Worm (Caenorhabditis elegans) whole organism, late embryonic: Measurements from ENCODE around the gene K03B8.11.

ENCODE experiments used
- F13H6.1 ChIP-seq: sonication (generic microtip); optimal IDR thresholded peaks from 2 replicates; lab custom pipeline; 2016; ENCODE audit warnings: missing genetic modification characterization, missing compliant biosample characterization
- K02D7.2 ChIP-seq: sonication (generic microtip); optimal IDR thresholded peaks from 2 replicates; lab custom pipeline; 2017; ENCODE audit warnings: mild to moderate bottlenecking, missing genetic modification characterization, missing compliant biosample characterization
- ceh-18 ChIP-seq: sonication (generic microtip); optimal IDR thresholded peaks from 2 replicates; lab custom pipeline; 2016; ENCODE audit warnings: missing genetic modification characterization, missing compliant biosample characterization
- ceh-31 ChIP-seq: sonication (generic microtip); optimal IDR thresholded peaks from 2 replicates; lab custom pipeline; 2016; ENCODE audit warnings: missing genetic modification characterization, missing compliant biosample characterization
- ceh-34 ChIP-seq: sonication (generic microtip); optimal IDR thresholded peaks from 2 replicates; lab custom pipeline; 2016; ENCODE audit warnings: mild to moderate bottlenecking, missing genetic modification characterization, missing compliant biosample characterization
- dmd-4 ChIP-seq: sonication (generic microtip); optimal IDR thresholded peaks from 2 replicates; lab custom pipeline; 2016; ENCODE audit warnings: borderline replicate concordance, missing genetic modification characterization, missing compliant biosample characterization
- fkh-10 ChIP-seq: fragments of 150-350 bp; optimal IDR thresholded peaks from 2 replicates; lab custom pipeline; 2014; ENCODE audit warnings: missing biosample characterization, missing genetic modification reagents, missing genetic modification characterization
- lin-11 ChIP-seq: fragments of 200-800 bp; sonication (Bioruptor generic); optimal IDR thresholded peaks from 2 replicates; lab custom pipeline; 2018; ENCODE audit warnings: mild to moderate bottlenecking, missing genetic modification characterization, missing compliant biosample characterization
- madf-2 ChIP-seq: sonication (generic microtip); optimal IDR thresholded peaks from 2 replicates; lab custom pipeline; 2017; ENCODE audit warnings: missing genetic modification characterization, missing compliant biosample characterization
- nhr-11 ChIP-seq: fragments of 150-350 bp; optimal IDR thresholded peaks from 2 replicates; lab custom pipeline; 2014; ENCODE audit warnings: missing biosample characterization, missing genetic modification characterization
- pha-4 ChIP-seq: fragments of 150-350 bp; optimal IDR thresholded peaks from 2 replicates; lab custom pipeline; 2018; ENCODE audit warnings: missing biosample characterization, missing genetic modification reagents, missing genetic modification characterization
- tbx-2 ChIP-seq: sonication (generic microtip); optimal IDR thresholded peaks from 2 replicates; lab custom pipeline; 2016; ENCODE audit warnings: missing genetic modification characterization, missing compliant biosample characterization
- unc-55 ChIP-seq: sonication (generic microtip); optimal IDR thresholded peaks from 2 replicates; lab custom pipeline; 2017; ENCODE audit warnings: missing biosample characterization, missing genetic modification reagents, missing genetic modification characterization

DNA sequence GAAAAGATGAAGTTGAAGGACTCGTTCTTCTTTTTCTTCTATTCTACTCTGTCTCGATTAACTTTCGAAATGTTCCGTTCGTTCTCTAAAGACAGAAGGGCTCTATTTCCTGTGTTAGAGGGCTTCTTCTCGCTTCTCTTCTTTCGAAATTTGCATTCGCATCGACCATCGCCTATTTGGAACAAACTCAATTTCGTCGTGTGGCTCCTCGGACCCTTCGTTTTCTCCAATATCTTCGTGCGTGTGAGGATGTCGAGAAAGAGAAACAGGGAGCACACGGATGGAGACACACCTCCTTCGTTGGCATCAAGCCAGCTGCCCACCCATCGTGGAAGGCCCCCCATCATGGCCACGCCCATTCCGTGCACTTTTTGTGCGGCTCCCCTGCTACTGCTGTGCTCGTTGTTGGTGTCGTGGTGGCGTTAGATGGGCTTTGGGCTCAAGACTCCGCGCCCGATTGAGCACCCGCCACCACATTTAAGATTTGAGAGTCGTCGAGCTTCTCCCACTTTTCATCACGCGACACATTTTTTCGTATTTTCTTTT lies 49.1 kb downstream of the K03B8.11 start:
- TF ChIP-seq K02D7.2 (tag; lab: Kevin White, UChicago) (no peak), F13H6.1 (no peak), madf-2 (tag; lab: Kevin White, UChicago) (no peak), lin-11 (tag; lab: Kevin White, UChicago) (no peak), pha-4 (tag; lab: Kevin White, UChicago) (no peak), ceh-31 (tag; lab: Kevin White, UChicago) (peak; percentile 38), nhr-11 (tag; lab: Kevin White, UChicago) (no peak), tbx-2 (tag; lab: Kevin White, UChicago) (peak; percentile 13), unc-55 (GFP tag; lab: Kevin White, UChicago) (no peak), ceh-18 (no peak), fkh-10 (no peak), dmd-4 (no peak), ceh-34 (tag; lab: Kevin White, UChicago) (peak; percentile 16)
